Fruit fly (Drosophila melanogaster) whole organism, prepupa: ENCODE data around the gene eIF3l.

ENCODE experiments used
- CG10631 ChIP-seq: fragments of 200-800 bp; sonication (Bioruptor generic); optimal IDR thresholded peaks from 2 replicates; lab custom pipeline; 2016; ENCODE audit warnings: missing biosample characterization, missing genetic modification characterization
- CG10669 ChIP-seq: fragments of 200-800 bp; sonication (Bioruptor generic); optimal IDR thresholded peaks from 3 replicates; lab custom pipeline; 2018; ENCODE audit warnings: missing biosample characterization, mild to moderate bottlenecking, missing genetic modification characterization, moderate library complexity
- CG11294 ChIP-seq: fragments of 200-800 bp; sonication (Bioruptor generic); IDR thresholded peaks from 2 replicates; pipeline ENCODE4 v1.3.6; 2022; ENCODE audit warnings: missing biosample characterization, missing genetic modification characterization
- CG11762 ChIP-seq: fragments of 200-800 bp; sonication (Bioruptor generic); optimal IDR thresholded peaks from 3 replicates; lab custom pipeline; 2016; ENCODE audit warnings: missing biosample characterization, missing genetic modification characterization; ENCODE audit not compliant: insufficient read depth
- CG11902 ChIP-seq: fragments of 200-800 bp; sonication (Bioruptor generic); optimal IDR thresholded peaks from 3 replicates; lab custom pipeline; 2016; ENCODE audit warnings: missing biosample characterization, missing genetic modification characterization
- CG15336 ChIP-seq: fragments of 200-800 bp; sonication (Bioruptor generic); IDR thresholded peaks from 2 replicates; pipeline ENCODE4 v1.3.6; 2022; ENCODE audit warnings: missing biosample characterization, missing genetic modification characterization
- CG1621 ChIP-seq: fragments of 200-800 bp; sonication (Bioruptor generic); optimal IDR thresholded peaks from 3 replicates; lab custom pipeline; 2018; ENCODE audit warnings: missing biosample characterization, mild to moderate bottlenecking, missing genetic modification characterization
- CG16779 ChIP-seq: fragments of 200-800 bp; sonication (Bioruptor generic); optimal IDR thresholded peaks from 3 replicates; lab custom pipeline; 2017; ENCODE audit warnings: missing biosample characterization, mild to moderate bottlenecking, missing genetic modification characterization
- CG3032 ChIP-seq: fragments of 200-800 bp; optimal IDR thresholded peaks from 2 replicates; lab custom pipeline; 2019; ENCODE audit warnings: missing biosample characterization, mild to moderate bottlenecking, missing genetic modification characterization, moderate library complexity
- CG31627 ChIP-seq: fragments of 200-800 bp; sonication (Bioruptor generic); optimal IDR thresholded peaks from 3 replicates; lab custom pipeline; 2016; ENCODE audit warnings: missing biosample characterization, missing genetic modification characterization
- CG32006 ChIP-seq: fragments of 200-800 bp; sonication (Bioruptor generic); optimal IDR thresholded peaks from 3 replicates; lab custom pipeline; 2017; ENCODE audit warnings: missing biosample characterization, mild to moderate bottlenecking, missing genetic modification characterization
- CG34406 ChIP-seq: fragments of 200-800 bp; sonication (Bioruptor generic); optimal IDR thresholded peaks from 3 replicates; lab custom pipeline; 2016; ENCODE audit warnings: missing biosample characterization, missing genetic modification characterization
- CG3919 ChIP-seq: fragments of 200-800 bp; sonication (Bioruptor generic); optimal IDR thresholded peaks from 3 replicates; lab custom pipeline; 2016; ENCODE audit warnings: missing biosample characterization, missing genetic modification characterization
- CG4318 ChIP-seq: fragments of 200-800 bp; sonication (Bioruptor generic); optimal IDR thresholded peaks from 3 replicates; lab custom pipeline; 2017; ENCODE audit warnings: missing biosample characterization, mild to moderate bottlenecking, missing genetic modification characterization
- CG6163 ChIP-seq: fragments of 200-800 bp; sonication (Bioruptor generic); IDR thresholded peaks from 3 replicates; pipeline ENCODE4 v1.3.6; 2022; ENCODE audit warnings: missing biosample characterization, missing genetic modification characterization
- CG6276 ChIP-seq: fragments of 200-800 bp; sonication (Bioruptor generic); optimal IDR thresholded peaks from 2 replicates; lab custom pipeline; 2017; ENCODE audit warnings: missing biosample characterization, mild to moderate bottlenecking, missing genetic modification characterization
- CG6808 ChIP-seq: fragments of 200-800 bp; sonication (Bioruptor generic); optimal IDR thresholded peaks from 3 replicates; lab custom pipeline; 2017; ENCODE audit warnings: missing biosample characterization, missing genetic modification characterization, mild to moderate bottlenecking, moderate library complexity, missing genetic modification reagents
- CG6854 ChIP-seq: fragments of 200-800 bp; sonication (Bioruptor generic); optimal IDR thresholded peaks from 2 replicates; lab custom pipeline; 2017; ENCODE audit warnings: missing biosample characterization, mild to moderate bottlenecking, missing genetic modification characterization
- CG7368 ChIP-seq: fragments of 200-800 bp; sonication (Bioruptor generic); optimal IDR thresholded peaks from 3 replicates; lab custom pipeline; 2016; ENCODE audit warnings: missing biosample characterization, missing genetic modification characterization
- CG8632 ChIP-seq: fragments of 200-800 bp; sonication (Bioruptor generic); optimal IDR thresholded peaks from 3 replicates; lab custom pipeline; 2016; ENCODE audit warnings: missing biosample characterization, missing genetic modification characterization
- CG9139 ChIP-seq: fragments of 200-800 bp; sonication (Bioruptor generic); optimal IDR thresholded peaks from 3 replicates; lab custom pipeline; 2017; ENCODE audit warnings: missing biosample characterization, mild to moderate bottlenecking, missing genetic modification characterization
- Eip78C ChIP-seq: fragments of 200-800 bp; sonication (Bioruptor generic); peaks from one replicate; lab custom pipeline; 2016; ENCODE audit warnings: missing biosample characterization, missing genetic modification characterization
- Eip93F ChIP-seq: fragments of 200-800 bp; sonication (Bioruptor generic); optimal IDR thresholded peaks from 2 replicates; lab custom pipeline; 2016; ENCODE audit warnings: missing biosample characterization, mild to moderate bottlenecking, missing genetic modification characterization
- Ets21C ChIP-seq: fragments of 200-800 bp; sonication (Bioruptor generic); optimal IDR thresholded peaks from 3 replicates; lab custom pipeline; 2016; ENCODE audit warnings: missing biosample characterization, missing genetic modification characterization
- Ets96B ChIP-seq: fragments of 200-800 bp; optimal IDR thresholded peaks from 2 replicates; lab custom pipeline; 2019; ENCODE audit warnings: missing biosample characterization, mild to moderate bottlenecking, missing genetic modification characterization, moderate library complexity
- Gug ChIP-seq: fragments of 200-800 bp; sonication (Bioruptor generic); IDR thresholded peaks from 2 replicates; pipeline ENCODE4 v1.3.6; 2022; ENCODE audit warnings: missing biosample characterization, missing genetic modification characterization
- Hr38 ChIP-seq: sonication (Bioruptor generic); optimal IDR thresholded peaks from 2 replicates; lab custom pipeline; 2016; ENCODE audit warnings: missing biosample characterization, missing genetic modification characterization
- Hr39 ChIP-seq: fragments of 200-800 bp; sonication (Bioruptor generic); optimal IDR thresholded peaks from 2 replicates; lab custom pipeline; 2016; ENCODE audit warnings: missing biosample characterization, missing genetic modification characterization
- Hr4 ChIP-seq: fragments of 200-800 bp; sonication (Bioruptor generic); optimal IDR thresholded peaks from 3 replicates; lab custom pipeline; 2016; ENCODE audit warnings: missing biosample characterization, missing genetic modification characterization
- Lpt ChIP-seq: fragments of 200-800 bp; sonication (Bioruptor generic); optimal IDR thresholded peaks from 3 replicates; lab custom pipeline; 2016; ENCODE audit warnings: missing biosample characterization, missing genetic modification characterization
- Met ChIP-seq: fragments of 200-800 bp; sonication (Bioruptor generic); optimal IDR thresholded peaks from 3 replicates; lab custom pipeline; 2016; ENCODE audit warnings: missing biosample characterization, missing genetic modification characterization
- OdsH ChIP-seq: fragments of 200-800 bp; sonication (Bioruptor generic); optimal IDR thresholded peaks from 3 replicates; lab custom pipeline; 2016; ENCODE audit warnings: missing biosample characterization, missing genetic modification characterization
- Smox ChIP-seq: fragments of 200-800 bp; sonication (Bioruptor generic); optimal IDR thresholded peaks from 3 replicates; lab custom pipeline; 2016; ENCODE audit warnings: missing biosample characterization, missing genetic modification characterization
- Sox102F ChIP-seq: fragments of 200-800 bp; sonication (Bioruptor generic); optimal IDR thresholded peaks from 2 replicates; lab custom pipeline; 2016; ENCODE audit warnings: missing biosample characterization, mild to moderate bottlenecking, missing genetic modification characterization
- Sox14 ChIP-seq: fragments of 200-800 bp; sonication (Bioruptor generic); optimal IDR thresholded peaks from 3 replicates; lab custom pipeline; 2016; ENCODE audit warnings: missing biosample characterization, missing genetic modification characterization
- Sox15 ChIP-seq: fragments of 200-800 bp; sonication (Bioruptor generic); optimal IDR thresholded peaks from 3 replicates; lab custom pipeline; 2016; ENCODE audit warnings: missing biosample characterization, missing genetic modification characterization
- achi ChIP-seq: fragments of 200-800 bp; sonication (Bioruptor generic); optimal IDR thresholded peaks from 3 replicates; lab custom pipeline; 2016; ENCODE audit warnings: missing biosample characterization, missing genetic modification characterization
- acj6 ChIP-seq: fragments of 200-800 bp; sonication (Bioruptor generic); optimal IDR thresholded peaks from 3 replicates; lab custom pipeline; 2016; ENCODE audit warnings: missing biosample characterization, missing genetic modification characterization
- dsx ChIP-seq: fragments of 200-800 bp; optimal IDR thresholded peaks from 3 replicates; lab custom pipeline; 2019; ENCODE audit warnings: missing biosample characterization, mild to moderate bottlenecking, missing genetic modification characterization, moderate library complexity; ENCODE audit not compliant: poor library complexity, severe bottlenecking
- eg ChIP-seq: fragments of 200-800 bp; sonication (Bioruptor generic); IDR thresholded peaks from 3 replicates; pipeline ENCODE4 v1.3.6; 2022; ENCODE audit warnings: missing biosample characterization, missing genetic modification characterization
- fd59A ChIP-seq: fragments of 200-800 bp; sonication (Bioruptor generic); optimal IDR thresholded peaks from 2 replicates; lab custom pipeline; 2017; ENCODE audit warnings: missing biosample characterization, mild to moderate bottlenecking, missing genetic modification characterization, missing genetic modification reagents
- fd85E ChIP-seq: fragments of 200-800 bp; sonication (Bioruptor generic); optimal IDR thresholded peaks from 3 replicates; lab custom pipeline; 2016; ENCODE audit warnings: missing biosample characterization, missing genetic modification characterization
- fkh ChIP-seq: fragments of 200-800 bp; sonication (Bioruptor generic); optimal IDR thresholded peaks from 3 replicates; lab custom pipeline; 2017; ENCODE audit warnings: missing biosample characterization, mild to moderate bottlenecking, missing genetic modification characterization, moderate library complexity
- net ChIP-seq: fragments of 200-800 bp; sonication (Bioruptor generic); optimal IDR thresholded peaks from 3 replicates; lab custom pipeline; 2016; ENCODE audit warnings: missing biosample characterization, missing genetic modification characterization
- pdm3 ChIP-seq: fragments of 200-800 bp; sonication (Bioruptor generic); optimal IDR thresholded peaks from 3 replicates; lab custom pipeline; 2016; ENCODE audit warnings: missing biosample characterization, missing genetic modification characterization
- salr ChIP-seq, 2 experiments: fragments of 200-800 bp; sonication (Bioruptor generic); optimal IDR thresholded peaks; 3 replicates each; lab custom pipeline; 2016 to 2018; ENCODE audit warnings: missing biosample characterization in 2 of 2, missing genetic modification characterization in 2 of 2, mild to moderate bottlenecking in 1 of 2
- spab ChIP-seq: fragments of 200-800 bp; sonication (Bioruptor generic); optimal IDR thresholded peaks from 2 replicates; lab custom pipeline; 2017; ENCODE audit warnings: missing biosample characterization, mild to moderate bottlenecking, missing genetic modification characterization, missing genetic modification reagents
- svp ChIP-seq: fragments of 200-800 bp; sonication (Bioruptor generic); peaks from one replicate; lab custom pipeline; 2016; ENCODE audit warnings: missing biosample characterization, missing genetic modification characterization
- topi ChIP-seq: fragments of 200-800 bp; sonication (Bioruptor generic); optimal IDR thresholded peaks from 3 replicates; lab custom pipeline; 2016; ENCODE audit warnings: missing biosample characterization, missing genetic modification characterization
- vri ChIP-seq: fragments of 200-800 bp; sonication (Bioruptor generic); optimal IDR thresholded peaks from 3 replicates; lab custom pipeline; 2016; ENCODE audit warnings: missing biosample characterization, mild to moderate bottlenecking, missing genetic modification characterization

eIF3l gene

DNA sequence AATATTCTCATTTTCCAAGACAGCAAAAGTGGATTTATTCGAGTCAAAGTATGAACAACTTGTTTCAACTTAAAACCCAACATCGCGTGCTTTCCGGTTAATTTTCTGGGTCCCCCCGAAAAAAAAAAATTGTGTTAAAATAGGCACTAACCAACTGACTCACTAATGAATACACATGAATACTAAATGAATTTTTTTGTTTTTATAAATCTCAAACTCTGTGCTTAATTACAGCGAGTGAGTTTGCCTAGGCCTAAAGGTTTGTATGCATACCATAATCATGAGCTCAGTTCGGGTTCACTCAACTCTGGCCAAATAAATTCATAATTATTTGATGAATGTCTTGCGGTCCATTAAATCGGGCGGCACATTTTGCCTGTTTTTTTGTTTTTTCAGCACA is 38.5 kb downstream of the eIF3l start:
- TF ChIP-seq spab (no peak), svp (GFP tag; lab: Kevin White, UChicago) (peak; percentile 25)

dm6 chr3L:12101924-12102383 is 43.9 kb downstream of the eIF3l start:
- TF ChIP-seq CG3919 (peak; percentile 55), fkh (no peak), CG10669 (GFP tag; lab: Kevin White, UChicago) (peak; percentile 55), CG3032 (tag; lab: Kevin White, UChicago) (peak; percentile 80), dsx (peak; percentile 81), Met (GFP tag; lab: Kevin White, UChicago) (peak; percentile 15), CG6163 (GFP tag; lab: Robert Waterston, UW) (peak; percentile 20; the same call in 1 of the 3 replicates), CG6276 (peak; percentile 63), Eip93F (GFP tag; lab: Kevin White, UChicago) (no peak), Smox (GFP tag; lab: Kevin White, UChicago) (peak; percentile 10), fd59A (GFP tag; lab: Kevin White, UChicago) (peak; percentile 47), CG9139 (GFP tag; lab: Kevin White, UChicago) (peak; percentile 46), CG7368 (GFP tag; lab: Kevin White, UChicago) (peak; percentile 2), net (peak; percentile 61), CG1621 (tag; lab: Kevin White, UChicago) (no peak), CG15336 (peak; percentile 82), CG4318 (GFP tag; lab: Kevin White, UChicago) (peak; percentile 67), pdm3 (GFP tag; lab: Kevin White, UChicago) (peak; percentile 17), eg (GFP tag; lab: Robert Waterston, UW) (peak; percentile 44; the same call in 1 of the 3 replicates), Sox15 (GFP tag; lab: Kevin White, UChicago) (peak; percentile 14), Ets21C (GFP tag; lab: Kevin White, UChicago) (no peak), vri (no peak), Sox102F (GFP tag; lab: Kevin White, UChicago) (no peak), CG8632 (peak; percentile 67), CG31627 (GFP tag; lab: Kevin White, UChicago) (no peak), Eip78C (GFP tag; lab: Kevin White, UChicago) (peak; percentile 83), spab (peak; percentile 59), Gug (GFP tag; lab: Robert Waterston, UW) (peak; percentile 45), CG11294 (GFP tag; lab: Robert Waterston, UW) (no peak), Ets96B (tag; lab: Kevin White, UChicago) (peak; percentile 81), CG6808 (GFP tag; lab: Kevin White, UChicago) (peak; percentile 60), OdsH (peak; percentile 71), CG10631 (GFP tag; lab: Kevin White, UChicago) (peak; percentile 68), achi (GFP tag; lab: Kevin White, UChicago) (peak; percentile 73), CG11902 (GFP tag; lab: Kevin White, UChicago) (no peak), topi (GFP tag; lab: Kevin White, UChicago) (peak; percentile 14), Hr4 (GFP tag; lab: Kevin White, UChicago) (peak; percentile 16), Sox14 (no peak), Lpt (peak; percentile 55), salr (GFP tag; optimal IDR thresholded peaks at IDR 0.05; lab: Kevin White, UChicago) (peak in 1 of 2 experiments; percentile 72), CG6854 (GFP tag; lab: Kevin White, UChicago) (no peak), CG11762 (GFP tag; lab: Kevin White, UChicago) (peak; percentile 46), CG16779 (tag; lab: Kevin White, UChicago) (no peak), fd85E (GFP tag; lab: Kevin White, UChicago) (no peak), Hr38 (GFP tag; lab: Kevin White, UChicago) (no peak), CG32006 (GFP tag; lab: Kevin White, UChicago) (peak; percentile 87), Hr39 (GFP tag; lab: Kevin White, UChicago) (no peak), acj6 (peak; percentile 59), CG34406 (GFP tag; lab: Kevin White, UChicago) (peak; percentile 64)
